Worm (Caenorhabditis elegans): ENCODE data around the gene M03D4.4.

DNA sequence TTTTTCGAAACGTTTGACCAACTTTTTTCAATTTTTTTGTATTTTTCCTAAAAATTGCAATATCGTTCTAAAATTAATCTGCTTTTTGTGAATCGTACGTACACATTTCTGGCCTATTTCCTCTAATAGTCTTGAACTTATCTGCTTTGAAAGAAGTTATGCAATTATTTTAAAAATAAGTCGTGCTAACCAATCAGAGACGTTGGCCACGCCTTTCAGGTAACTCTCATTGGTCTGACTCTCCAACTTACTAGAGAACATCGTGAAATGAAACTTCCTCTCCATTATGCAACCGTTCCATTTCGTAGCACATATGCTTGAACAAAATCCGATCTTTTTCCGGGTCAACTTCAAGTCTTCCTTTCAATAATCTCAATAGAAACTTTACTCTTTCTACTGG, 32.5 kb upstream of the M03D4.4 start:
- TF ChIP-seq mdl-1 (tag; optimal IDR thresholded peaks at IDR 0.05) (no peak), fkh-10 (GFP tag; optimal IDR thresholded peaks at IDR 0.05) (no peak), unc-39 (tag; optimal IDR thresholded peaks at IDR 0.05) (no peak), pqm-1 (tag; optimal IDR thresholded peaks at IDR 0.05) (no peak), ztf-11 (tag; optimal IDR thresholded peaks at IDR 0.05) (no peak), nhr-237 (tag; optimal IDR thresholded peaks at IDR 0.05) (no peak), unc-62 (GFP tag; optimal IDR thresholded peaks at IDR 0.05 in 1 of 2) (no peak), unc-62 (tag; optimal IDR thresholded peaks at IDR 0.05) (no peak), ama-1 (optimal IDR thresholded peaks at IDR 0.05) (no peak), zip-2 (tag; optimal IDR thresholded peaks at IDR 0.05) (no peak), mdt-29 (GFP tag; IDR thresholded peaks at IDR 0.05) (no peak), aha-1 (tag) (no peak), mxl-3 (GFP tag; optimal IDR thresholded peaks at IDR 0.05) (no peak)

Measured in whole organism, L4 larva.